Fruit fly (Drosophila melanogaster) whole organism, wandering third instar larva: ENCODE data around the gene SmydA-2.

Experiments used
- lola ChIP-seq: fragments of >200 bp; optimal IDR thresholded peaks from 2 replicates; lab custom pipeline; 2017; ENCODE audit warnings: missing biosample characterization, missing genetic modification characterization
- pan ChIP-seq: fragments of >200 bp; optimal IDR thresholded peaks from 2 replicates; lab custom pipeline; 2017

DNA sequence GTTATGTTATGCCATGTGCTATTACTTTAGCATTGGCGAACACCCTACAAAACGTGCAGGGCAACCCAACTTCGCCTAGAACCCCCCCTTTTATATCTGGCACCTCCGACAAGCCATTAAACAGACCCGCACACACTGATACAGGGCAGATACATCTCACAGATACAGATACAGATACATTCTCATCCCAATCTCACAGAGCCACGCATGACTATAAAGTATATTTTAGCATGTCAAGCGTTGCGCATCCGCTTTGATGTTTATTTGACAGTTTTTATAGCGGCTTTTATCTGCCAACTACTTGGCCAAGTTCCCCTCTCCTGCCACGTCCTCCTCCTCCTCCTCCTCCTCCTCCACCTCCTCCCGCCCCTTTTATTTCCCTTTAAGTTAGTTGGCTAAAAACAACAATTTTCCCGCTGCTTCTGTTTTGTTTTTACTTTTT, 16.3 kb upstream of the SmydA-2 start:
- no peak for TF ChIP-seq pan (lab: Kevin White, UChicago)
- TF ChIP-seq lola, result no peak
